Worm (Caenorhabditis elegans): ENCODE results near the gene M01H9.5.
A peak's percentile ranks its signal among the peaks of the same experiment; 100 is the strongest.

The M01H9.5 gene

DNA sequence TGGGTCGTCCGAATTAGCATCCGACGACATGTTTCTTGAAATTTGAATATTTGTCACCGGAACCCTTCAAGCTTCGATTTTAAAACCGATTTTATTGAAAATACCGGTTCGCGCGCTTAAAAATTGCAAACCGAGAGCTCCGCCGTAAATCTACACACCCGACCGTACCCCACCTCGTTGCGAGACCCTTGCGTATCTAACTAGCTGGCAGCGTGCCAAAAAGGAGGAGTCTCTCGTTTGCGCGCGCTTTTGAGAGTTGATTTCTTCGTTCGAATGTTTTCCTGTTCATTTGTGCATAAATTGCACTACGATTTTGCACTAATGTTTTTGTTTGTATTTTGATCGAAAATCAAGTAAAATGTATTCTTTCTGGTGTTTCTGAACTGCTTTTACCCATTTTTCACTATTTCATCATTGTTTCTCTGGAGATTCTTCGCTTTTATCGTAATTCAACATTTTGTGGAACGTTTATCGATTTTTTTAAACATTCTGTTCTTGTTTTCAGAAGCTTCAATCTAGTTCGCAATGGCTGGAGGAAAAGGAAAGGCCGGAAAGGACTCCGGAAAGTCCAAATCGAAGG is 19.5 kb upstream of the M01H9.5 start, which contains the start of the genes wapl-1 and htz-1 (continued):
- TF ChIP-seq tbx-9 (tag; optimal IDR thresholded peaks at IDR 0.05; ENCODE audit: borderline replicate concordance), result no peak
- peak; percentile 93 for TF ChIP-seq B0019.2 (GFP tag; conservative IDR thresholded peaks at IDR 0.05)
- peak; percentile 65 for TF ChIP-seq athp-1 (tag; optimal IDR thresholded peaks at IDR 0.05)
- TF ChIP-seq D2030.7 (GFP tag; IDR thresholded peaks at IDR 0.05), result peak; percentile 94
- TF ChIP-seq ama-1 (optimal IDR thresholded peaks at IDR 0.05), result no peak
- no peak for TF ChIP-seq ama-1 (GFP tag; optimal IDR thresholded peaks at IDR 0.05)
- peak; percentile 60; the same call in 1 of the 2 replicates for TF ChIP-seq Y56A3A.18 (GFP tag; IDR thresholded peaks at IDR 0.05)
- TF ChIP-seq Y53G8AR.9 (GFP tag; conservative IDR thresholded peaks at IDR 0.05), result peak; percentile 88
- TF ChIP-seq lin-40 (tag; optimal IDR thresholded peaks at IDR 0.05), result peak; percentile 93
- TF ChIP-seq gei-17 (GFP tag; optimal IDR thresholded peaks at IDR 0.05), result peak; percentile 27
- TF ChIP-seq K12H6.12 (tag; optimal IDR thresholded peaks at IDR 0.05), result peak; percentile 85
- TF ChIP-seq egl-44 (GFP tag; IDR thresholded peaks at IDR 0.05), result no peak
- peak; percentile 96 for TF ChIP-seq tlf-1 (GFP tag; optimal IDR thresholded peaks at IDR 0.05)
- TF ChIP-seq K11D2.4 (GFP tag; IDR thresholded peaks at IDR 0.05), result peak; percentile 88
- no peak for TF ChIP-seq nhr-90 (tag; optimal IDR thresholded peaks at IDR 0.05)
- peak; percentile 21 for TF ChIP-seq unc-62 (GFP tag; optimal IDR thresholded peaks at IDR 0.05)
- peak; percentile 50; the same call in 1 of the 2 replicates for TF ChIP-seq cebp-1 (GFP tag; IDR thresholded peaks at IDR 0.05)
- peak; percentile 87 for TF ChIP-seq cebp-1 (tag; optimal IDR thresholded peaks at IDR 0.05)
- no peak for TF ChIP-seq rec-8 (tag; optimal IDR thresholded peaks at IDR 0.05)
- peak; percentile 99 for TF ChIP-seq F33H1.4 (GFP tag; IDR thresholded peaks at IDR 0.05)
- 0 out of 2 replicates have a peak, but pooled peaks have one; percentile 66 for TF ChIP-seq Y67H2A.10 (GFP tag; conservative IDR thresholded peaks at IDR 0.05)
- no peak for TF ChIP-seq mes-4 (tag; optimal IDR thresholded peaks at IDR 0.05)
- peak; percentile 88 for TF ChIP-seq pha-4 (tag; optimal IDR thresholded peaks at IDR 0.05)
- TF ChIP-seq Y95B8A.8 (GFP tag; IDR thresholded peaks at IDR 0.05), result peak; percentile 93
- peak; percentile 70; the same call in 1 of the 2 replicates for TF ChIP-seq Y79H2A.3 (GFP tag; conservative IDR thresholded peaks at IDR 0.05)
- TF ChIP-seq nhr-120 (GFP tag; IDR thresholded peaks at IDR 0.05), result no peak
- TF ChIP-seq mel-28 (tag; optimal IDR thresholded peaks at IDR 0.05; ENCODE audit: borderline replicate concordance), result no peak
- no peak for TF ChIP-seq hrde-1 (tag; optimal IDR thresholded peaks at IDR 0.05; ENCODE audit: borderline replicate concordance)
- TF ChIP-seq hmg-20 (GFP tag; IDR thresholded peaks at IDR 0.05), result peak; percentile 65
- peak; percentile 80 for TF ChIP-seq repo-1 (tag; optimal IDR thresholded peaks at IDR 0.05)
- TF ChIP-seq ztf-26 (tag; optimal IDR thresholded peaks at IDR 0.05), result peak; percentile 71
- peak; percentile 54 to 94 (median 76) for TF ChIP-seq lin-35 (GFP tag; optimal IDR thresholded peaks at IDR 0.05)
- TF ChIP-seq xnd-1 (tag; optimal IDR thresholded peaks at IDR 0.05), result peak; percentile 73
- no peak for TF ChIP-seq F10E7.11 (tag; optimal IDR thresholded peaks at IDR 0.05)
- TF ChIP-seq attf-5 (GFP tag; optimal IDR thresholded peaks at IDR 0.05), result peak; percentile 94
- TF ChIP-seq ceh-100 (GFP tag; IDR thresholded peaks at IDR 0.05), result peak; percentile 81
- TF ChIP-seq ceh-40 (GFP tag; IDR thresholded peaks at IDR 0.05), result no peak
- TF ChIP-seq mcd-1 (GFP tag; IDR thresholded peaks at IDR 0.05), result peak; percentile 93
- peak; percentile 88 for TF ChIP-seq ZK185.1 (tag; optimal IDR thresholded peaks at IDR 0.05; ENCODE audit: poor library complexity, severe bottlenecking)
- TF ChIP-seq somi-1 (GFP tag; optimal IDR thresholded peaks at IDR 0.05), result peak; percentile 54
- TF ChIP-seq madf-10 (tag; optimal IDR thresholded peaks at IDR 0.05), result peak; percentile 65
- no peak for TF ChIP-seq aptf-3 (GFP tag; IDR thresholded peaks at IDR 0.05)
- TF ChIP-seq die-1 (tag; optimal IDR thresholded peaks at IDR 0.05), result no peak
- peak; percentile 67 for TF ChIP-seq attf-3 (GFP tag; conservative IDR thresholded peaks at IDR 0.05)
- TF ChIP-seq ets-4 (GFP tag; optimal IDR thresholded peaks at IDR 0.05), result no peak
- TF ChIP-seq ztf-25 (GFP tag; IDR thresholded peaks at IDR 0.05), result peak; percentile 66; the same call in 1 of the 2 replicates
- no peak for TF ChIP-seq nfya-2 (GFP tag; IDR thresholded peaks at IDR 0.05)
- TF ChIP-seq zim-3 (tag; optimal IDR thresholded peaks at IDR 0.05), result peak; percentile 56
